Worm (Caenorhabditis elegans) whole organism, early embryonic: ENCODE data around the gene T24E12.3.

Experiments
- B0310.2 ChIP-seq: sonication (generic microtip); optimal IDR thresholded peaks from 2 replicates; lab custom pipeline; 2016; ENCODE audit warnings: mild to moderate bottlenecking, missing genetic modification characterization, missing compliant biosample characterization
- F13C5.2 ChIP-seq: sonication (generic microtip); optimal IDR thresholded peaks from 2 replicates; lab custom pipeline; 2017; ENCODE audit warnings: mild to moderate bottlenecking, missing genetic modification characterization, inconsistent platforms, missing compliant biosample characterization
- aly-1 ChIP-seq: sonication (generic microtip); optimal IDR thresholded peaks from 2 replicates; lab custom pipeline; 2016; ENCODE audit warnings: missing genetic modification characterization, missing compliant biosample characterization
- ama-1 ChIP-seq: fragments of 150-350 bp; optimal IDR thresholded peaks from 2 replicates; lab custom pipeline; 2014
- ceh-13 ChIP-seq: fragments of 200-800 bp; sonication (Bioruptor generic); optimal IDR thresholded peaks from 2 replicates; lab custom pipeline; 2018; ENCODE audit warnings: mild to moderate bottlenecking, missing genetic modification characterization, missing compliant biosample characterization
- ceh-36 ChIP-seq: sonication (generic microtip); optimal IDR thresholded peaks from 2 replicates; lab custom pipeline; 2016; ENCODE audit warnings: missing genetic modification characterization, inconsistent platforms, missing compliant biosample characterization
- ets-7 ChIP-seq: sonication (generic microtip); optimal IDR thresholded peaks from 2 replicates; lab custom pipeline; 2016; ENCODE audit warnings: missing genotype, missing genetic modification characterization, missing compliant biosample characterization
- flt-1 ChIP-seq: fragments of 200-800 bp; sonication (Bioruptor generic); IDR thresholded peaks from 2 replicates; pipeline ENCODE4 v1.3.6; 2022; ENCODE audit warnings: missing genetic modification characterization, missing compliant biosample characterization
- hmbx-1 ChIP-seq: sonication (generic microtip); optimal IDR thresholded peaks from 2 replicates; lab custom pipeline; 2016; ENCODE audit warnings: mild to moderate bottlenecking, missing genetic modification characterization, missing compliant biosample characterization
- hmg-4 ChIP-seq: fragments of 200-800 bp; sonication (Bioruptor generic); optimal IDR thresholded peaks from 2 replicates; lab custom pipeline; 2018; ENCODE audit warnings: mild to moderate bottlenecking, missing genetic modification characterization, missing compliant biosample characterization
- hnd-1 ChIP-seq: sonication (generic microtip); optimal IDR thresholded peaks from 2 replicates; lab custom pipeline; 2016; ENCODE audit warnings: missing genetic modification characterization, missing compliant biosample characterization
- pes-1 ChIP-seq: fragments of 200-800 bp; sonication (Bioruptor generic); IDR thresholded peaks from 2 replicates; pipeline ENCODE4 v1.3.6; 2022; ENCODE audit warnings: missing genetic modification reagents, missing genetic modification characterization, missing compliant biosample characterization
- scrt-1 ChIP-seq: fragments of 200-800 bp; sonication (Bioruptor generic); IDR thresholded peaks from 2 replicates; pipeline ENCODE4 v1.3.6; 2022; ENCODE audit warnings: missing genetic modification characterization, missing compliant biosample characterization
- sea-1 ChIP-seq: fragments of 200-800 bp; sonication (Bioruptor generic); conservative IDR thresholded peaks from 2 replicates; pipeline ENCODE4 v1.3.6; 2022; ENCODE audit warnings: missing genetic modification characterization, missing compliant biosample characterization
- tbx-11 ChIP-seq: fragments of 200-800 bp; sonication (Bioruptor generic); IDR thresholded peaks from 2 replicates; pipeline ENCODE4 v1.3.6; 2022; ENCODE audit warnings: missing genetic modification characterization, missing compliant biosample characterization
- tbx-37 ChIP-seq: fragments of 200-800 bp; sonication (Bioruptor generic); conservative IDR thresholded peaks from 2 replicates; pipeline ENCODE4 v1.3.6; 2022; ENCODE audit warnings: missing genetic modification reagents, missing genetic modification characterization, missing compliant biosample characterization
- tra-4 ChIP-seq: sonication (generic microtip); optimal IDR thresholded peaks from 2 replicates; lab custom pipeline; 2017; ENCODE audit warnings: missing genetic modification characterization, missing compliant biosample characterization

T24E12.3 gene

DNA sequence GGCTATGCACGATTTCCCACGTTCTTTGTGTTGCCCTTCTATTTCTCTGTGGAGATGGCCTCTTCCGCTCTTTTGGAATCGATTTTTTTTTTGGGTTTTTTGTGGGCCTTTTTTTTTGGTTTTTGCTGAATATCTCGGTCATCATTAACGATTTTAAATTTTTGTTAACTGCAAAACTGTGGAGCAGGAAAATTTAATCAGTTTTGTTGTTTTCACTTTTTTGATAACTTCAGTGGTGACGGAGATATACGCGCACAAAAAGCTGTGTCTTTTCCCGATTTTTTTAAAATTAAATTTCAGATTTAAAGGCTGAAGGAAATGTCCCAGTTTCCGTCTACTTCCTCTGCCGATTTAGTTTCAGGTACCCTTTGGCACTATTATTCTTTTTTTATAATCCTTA, 9.4 kb downstream of the T24E12.3 start, which contains the start of gene T24E12.1:
T24E12.1 (plus strand) TSS at position 301 of the 400 bp plus-strand sequence.
- TF ChIP-seq ceh-36 (tag; lab: Kevin White, UChicago) (no peak), ama-1 (no peak), hmbx-1 (no peak), tra-4 (tag; lab: Kevin White, UChicago) (no peak), B0310.2 (tag; lab: Kevin White, UChicago) (no peak), flt-1 (GFP tag; lab: Robert Waterston, UW) (no peak), pes-1 (GFP tag; lab: Robert Waterston, UW) (no peak), ceh-13 (no peak), tbx-11 (GFP tag; lab: Robert Waterston, UW) (no peak), hmg-4 (GFP tag; lab: Kevin White, UChicago) (no peak), F13C5.2 (no peak), tbx-37 (GFP tag; lab: Robert Waterston, UW) (no peak), sea-1 (no peak), hnd-1 (no peak), ets-7 (tag; lab: Kevin White, UChicago) (no peak), scrt-1 (GFP tag; lab: Robert Waterston, UW) (no peak), aly-1 (no peak)

DNA sequence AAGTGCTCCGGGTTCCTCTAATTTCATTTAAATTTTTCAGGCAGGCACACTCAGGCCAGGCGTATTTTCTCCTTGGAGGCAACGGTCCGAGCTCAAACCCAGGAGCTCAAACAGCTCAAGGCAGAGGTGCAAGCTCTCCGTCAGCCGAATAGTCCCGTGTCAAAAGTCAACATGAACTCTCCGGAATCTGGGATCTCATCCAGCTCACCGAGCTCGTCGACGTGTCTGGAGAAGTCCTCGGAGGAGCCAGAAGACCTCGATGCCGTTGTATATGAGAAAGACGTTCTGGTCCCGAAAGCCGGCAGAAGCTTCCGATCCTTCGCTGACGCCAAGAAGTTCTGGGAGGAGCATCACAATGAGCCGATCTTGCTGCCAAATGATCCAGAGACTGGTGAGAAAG, 9.9 kb downstream of the T24E12.3 start:
- TF ChIP-seq tbx-37 (GFP tag; lab: Robert Waterston, UW), result no peak

DNA sequence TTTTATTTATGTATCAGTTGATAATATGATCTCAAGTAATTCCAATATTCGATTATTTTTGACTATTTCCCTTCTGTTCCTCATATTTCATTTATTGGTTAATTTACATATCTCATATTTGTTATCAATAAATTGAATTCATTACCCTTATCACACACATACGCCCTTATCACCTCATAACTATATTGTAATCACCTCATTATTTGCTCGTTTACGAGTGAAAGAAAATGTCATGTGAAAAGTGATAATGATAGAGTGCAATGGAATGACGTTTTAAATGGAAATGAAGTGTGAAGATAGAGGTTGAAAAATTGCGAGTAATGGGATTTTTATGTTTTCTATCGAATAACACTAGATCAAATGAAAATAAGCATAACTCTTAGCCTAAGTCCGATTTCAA, 10.7 kb downstream of the T24E12.3 start:
- TF ChIP-seq pes-1 (GFP tag; lab: Robert Waterston, UW) (no peak), sea-1 (no peak), tra-4 (tag; lab: Kevin White, UChicago) (no peak), hmbx-1 (no peak), hmg-4 (GFP tag; lab: Kevin White, UChicago) (no peak), hnd-1 (no peak), tbx-11 (GFP tag; lab: Robert Waterston, UW) (no peak), ceh-36 (tag; lab: Kevin White, UChicago) (no peak), tbx-37 (GFP tag; lab: Robert Waterston, UW) (no peak), F13C5.2 (no peak), ets-7 (tag; lab: Kevin White, UChicago) (no peak), ceh-13 (no peak), flt-1 (GFP tag; lab: Robert Waterston, UW) (no peak)

DNA sequence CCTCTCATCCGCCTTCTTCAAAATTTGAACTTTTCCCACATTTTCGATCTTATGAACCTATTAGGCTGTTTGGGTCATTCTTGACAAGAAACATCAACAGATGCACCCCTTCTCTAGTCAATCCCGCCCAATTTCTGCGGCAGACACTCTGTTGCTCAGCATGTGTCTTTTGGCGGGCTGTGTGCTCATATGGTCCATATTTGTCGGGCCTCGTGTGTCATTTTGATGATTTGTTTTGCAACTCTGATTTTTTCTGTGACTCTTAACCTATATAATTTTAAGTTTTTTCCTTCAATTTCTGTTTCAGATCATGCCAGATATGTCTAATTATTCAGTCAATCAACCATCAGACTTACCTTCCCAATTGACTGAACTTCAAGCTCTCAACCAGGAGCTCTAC, 11.3 kb downstream of the T24E12.3 start, which contains the start of gene T24E12.13:
T24E12.13 (plus strand) TSS at position 301 of the 400 bp plus-strand sequence.
- TF ChIP-seq tbx-11 (GFP tag; lab: Robert Waterston, UW) (no peak), F13C5.2 (no peak), ama-1 (no peak), B0310.2 (tag; lab: Kevin White, UChicago) (no peak), flt-1 (GFP tag; lab: Robert Waterston, UW) (no peak), hnd-1 (no peak)

DNA sequence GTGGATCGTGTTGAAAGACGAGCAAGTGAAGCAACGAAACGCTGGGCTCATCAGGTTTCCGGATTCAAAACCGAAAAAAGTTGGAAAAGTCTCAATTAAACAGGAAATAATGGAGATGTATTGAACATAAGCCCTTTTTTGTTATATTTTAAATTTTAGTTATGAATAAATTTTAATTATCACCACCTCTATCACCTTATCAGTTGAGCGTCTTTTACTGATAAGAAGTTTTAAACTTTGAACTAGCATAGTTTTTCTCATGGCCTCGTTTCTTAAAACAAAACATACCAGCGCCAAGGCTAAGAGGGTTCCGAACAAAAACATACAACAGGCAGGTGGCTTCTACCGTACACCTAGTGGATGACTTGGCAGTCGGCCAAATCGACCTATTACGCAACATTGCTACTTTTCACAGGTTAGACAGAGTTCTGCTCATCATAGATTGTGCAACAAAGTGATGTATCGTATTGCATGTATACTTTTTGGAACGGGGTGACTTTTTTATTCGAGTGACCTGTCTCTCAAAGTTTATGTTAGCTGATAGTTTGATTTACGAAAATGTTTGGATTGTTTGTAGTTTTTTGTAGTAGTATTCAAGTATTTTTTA, 12.6 kb downstream of the T24E12.3 start:
- TF ChIP-seq flt-1 (GFP tag; lab: Robert Waterston, UW) (no peak), pes-1 (GFP tag; lab: Robert Waterston, UW) (no peak), tra-4 (tag; lab: Kevin White, UChicago) (no peak), B0310.2 (tag; lab: Kevin White, UChicago) (no peak), sea-1 (no peak), ama-1 (no peak), ceh-36 (tag; lab: Kevin White, UChicago) (no peak), ets-7 (tag; lab: Kevin White, UChicago) (no peak), aly-1 (no peak), scrt-1 (GFP tag; lab: Robert Waterston, UW) (no peak), hmg-4 (GFP tag; lab: Kevin White, UChicago) (no peak), tbx-37 (GFP tag; lab: Robert Waterston, UW) (no peak), ceh-13 (no peak), hmbx-1 (no peak)

DNA sequence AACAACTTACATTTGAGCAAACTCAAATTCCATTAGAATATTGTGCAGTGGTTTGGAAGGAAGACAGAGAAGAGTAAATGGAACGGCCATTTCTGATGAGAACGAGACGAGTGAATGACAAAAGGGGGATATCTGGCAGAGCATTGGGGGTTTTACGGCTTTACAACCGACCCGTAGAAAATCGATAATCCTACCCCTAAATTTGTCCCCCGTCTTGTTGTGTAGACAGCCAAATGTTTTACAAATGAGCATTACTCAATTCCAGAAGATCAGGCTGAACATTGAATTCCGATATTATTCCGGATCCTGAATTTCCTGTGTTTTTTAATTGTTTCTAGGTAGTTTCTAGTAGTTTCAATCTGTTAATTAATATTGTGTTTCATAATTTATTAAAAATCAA, 17.5 kb downstream of the T24E12.3 start, which contains the start of gene fbxb-99:
fbxb-99 (minus strand) TSS at position 101 of the 400 bp plus-strand sequence.
- TF ChIP-seq sea-1, result no peak
- no peak for TF ChIP-seq tbx-11 (GFP tag; lab: Robert Waterston, UW)
- no peak for TF ChIP-seq hmg-4 (GFP tag; lab: Kevin White, UChicago)
- no peak for TF ChIP-seq scrt-1 (GFP tag; lab: Robert Waterston, UW)
- no peak for TF ChIP-seq F13C5.2
- TF ChIP-seq hnd-1, result no peak
- no peak for TF ChIP-seq B0310.2 (tag; lab: Kevin White, UChicago)
- no peak for TF ChIP-seq flt-1 (GFP tag; lab: Robert Waterston, UW)
- no peak for TF ChIP-seq tbx-37 (GFP tag; lab: Robert Waterston, UW)
- no peak for TF ChIP-seq ceh-36 (tag; lab: Kevin White, UChicago)
- TF ChIP-seq tra-4 (tag; lab: Kevin White, UChicago), result no peak
- TF ChIP-seq hmbx-1, result no peak
- no peak for TF ChIP-seq ceh-13
- no peak for TF ChIP-seq ets-7 (tag; lab: Kevin White, UChicago)

DNA sequence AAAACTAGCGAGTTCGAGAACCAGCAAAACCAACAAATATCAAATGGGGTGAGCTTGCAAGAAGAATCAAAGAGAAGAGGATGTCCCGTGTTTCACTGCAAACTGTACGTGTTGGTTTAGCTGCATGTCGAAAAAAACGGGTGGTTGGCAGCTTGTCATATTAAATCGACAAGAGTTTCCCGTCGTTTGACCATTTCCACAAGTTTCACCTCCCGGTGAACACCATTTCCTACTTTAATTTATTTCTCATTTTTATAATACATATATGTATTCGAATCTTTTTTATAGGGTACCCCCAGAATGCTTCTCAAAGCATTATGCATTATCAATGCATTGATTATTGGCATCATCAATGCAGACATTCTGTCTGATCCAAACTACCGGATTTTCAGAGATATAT, 19.5 kb downstream of the T24E12.3 start, which contains the start of gene Y8A9A.2:
Y8A9A.2 (plus strand) TSS at position 301 of the 400 bp plus-strand sequence.
- TF ChIP-seq B0310.2 (tag; lab: Kevin White, UChicago) (no peak), tbx-11 (GFP tag; lab: Robert Waterston, UW) (no peak), scrt-1 (GFP tag; lab: Robert Waterston, UW) (no peak), pes-1 (GFP tag; lab: Robert Waterston, UW) (no peak), tbx-37 (GFP tag; lab: Robert Waterston, UW) (no peak), ama-1 (no peak), flt-1 (GFP tag; lab: Robert Waterston, UW) (no peak), ceh-13 (no peak)

DNA sequence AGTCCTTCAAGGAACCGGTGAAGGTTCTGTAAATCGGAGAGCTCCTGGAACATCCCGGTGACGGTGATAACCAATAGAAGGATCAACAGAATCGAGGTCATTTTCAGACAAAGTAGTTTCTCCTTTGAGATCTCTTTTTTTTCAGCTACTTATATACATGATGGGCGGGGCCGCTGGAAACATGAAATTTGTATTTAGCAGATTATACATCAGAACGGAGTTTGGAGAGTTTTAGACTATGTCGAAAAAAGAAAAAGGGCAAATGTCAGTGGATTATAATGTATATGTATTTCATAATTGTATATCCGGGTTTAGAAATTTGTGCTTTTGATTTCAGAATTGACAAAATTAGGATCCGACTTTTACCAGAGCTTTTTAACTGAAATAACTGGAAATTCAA, 27.4 kb downstream of the T24E12.3 start, which contains the start of gene ins-32:
ins-32 (minus strand) TSS at position 101 of the 400 bp plus-strand sequence.
- TF ChIP-seq pes-1 (GFP tag; lab: Robert Waterston, UW) (no peak), B0310.2 (tag; lab: Kevin White, UChicago) (no peak), ceh-13 (no peak), hmbx-1 (no peak), tbx-37 (GFP tag; lab: Robert Waterston, UW) (no peak), aly-1 (no peak), ceh-36 (tag; lab: Kevin White, UChicago) (no peak), F13C5.2 (no peak), hmg-4 (GFP tag; lab: Kevin White, UChicago) (no peak), tbx-11 (GFP tag; lab: Robert Waterston, UW) (no peak)
